Fruit fly (Drosophila melanogaster) whole organism, larva: ENCODE data around the gene Doa.

Experiments
- noc ChIP-seq: fragments of 200-800 bp; sonication (Bioruptor generic); optimal IDR thresholded peaks from 3 replicates; lab custom pipeline; 2019; ENCODE audit warnings: missing biosample characterization, mild to moderate bottlenecking, missing genetic modification characterization, moderate library complexity

The Doa gene

dm6 chr3R:28851966-28852377 lies 35.9 kb upstream of the Doa start:
- no peak for TF ChIP-seq noc (tag; lab: Kevin White, UChicago)

dm6 chr3R:28856140-28856539 lies 31.7 kb upstream of the Doa start:
- no peak for TF ChIP-seq noc (tag; lab: Kevin White, UChicago)

dm6 chr3R:28856829-28857228 lies 31.0 kb upstream of the Doa start:
- TF ChIP-seq noc (tag; lab: Kevin White, UChicago) = no peak

DNA sequence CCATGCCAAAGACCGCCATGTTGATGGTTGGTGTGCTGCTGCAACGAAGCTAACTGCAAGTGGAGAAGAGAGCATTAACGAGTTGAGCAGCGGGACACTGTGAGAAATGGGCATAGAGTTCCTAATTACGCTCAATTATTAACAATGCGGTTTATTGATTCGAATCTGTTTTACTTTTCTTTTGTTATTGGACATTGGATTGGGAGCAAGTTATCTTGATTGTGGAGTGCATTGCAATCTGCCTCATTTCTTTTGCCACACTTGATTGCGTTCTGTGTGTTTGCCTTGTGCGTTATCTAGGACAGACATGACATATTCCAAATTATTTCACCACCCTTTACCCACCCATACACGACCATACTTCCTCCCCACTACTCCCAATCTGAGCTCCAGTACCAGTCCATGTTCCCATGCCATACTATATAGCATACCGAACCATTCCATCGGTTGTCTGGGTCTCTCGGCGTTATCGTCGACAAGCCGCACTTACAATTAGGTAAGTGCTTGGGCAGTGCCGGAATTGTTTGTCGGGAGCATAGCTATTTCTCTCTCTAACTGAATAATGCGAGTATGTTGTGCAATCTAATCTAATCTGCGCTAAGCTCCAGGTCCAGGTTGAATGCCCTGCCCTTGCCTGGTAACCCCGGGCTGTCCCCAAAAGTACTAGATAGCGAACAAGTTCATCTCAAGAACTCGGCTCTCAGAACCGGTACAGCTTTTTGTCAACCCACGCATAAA lies 30.4 kb upstream of the Doa start:
- no peak for TF ChIP-seq noc (tag; lab: Kevin White, UChicago)

DNA sequence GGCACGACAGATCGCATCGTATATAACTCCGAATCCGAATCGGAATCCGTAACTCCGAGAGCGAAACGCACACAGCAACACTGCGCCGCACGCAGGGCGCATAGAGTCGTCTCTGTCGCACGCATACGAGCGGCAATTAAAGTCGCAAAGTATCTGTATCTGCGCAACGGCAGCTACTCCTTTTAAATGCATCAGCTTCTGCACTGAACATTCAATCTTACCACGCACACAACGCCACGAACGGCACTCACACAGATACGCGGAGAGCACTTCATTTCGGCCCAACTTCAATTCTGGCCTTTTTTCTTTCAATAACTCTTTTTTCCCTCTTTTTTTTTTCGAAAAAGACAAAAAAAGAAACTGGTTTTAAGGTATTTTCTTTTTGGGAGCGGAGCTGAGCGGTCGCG lies 29.6 kb upstream of the Doa start:
- TF ChIP-seq noc (tag; lab: Kevin White, UChicago) = no peak

DNA sequence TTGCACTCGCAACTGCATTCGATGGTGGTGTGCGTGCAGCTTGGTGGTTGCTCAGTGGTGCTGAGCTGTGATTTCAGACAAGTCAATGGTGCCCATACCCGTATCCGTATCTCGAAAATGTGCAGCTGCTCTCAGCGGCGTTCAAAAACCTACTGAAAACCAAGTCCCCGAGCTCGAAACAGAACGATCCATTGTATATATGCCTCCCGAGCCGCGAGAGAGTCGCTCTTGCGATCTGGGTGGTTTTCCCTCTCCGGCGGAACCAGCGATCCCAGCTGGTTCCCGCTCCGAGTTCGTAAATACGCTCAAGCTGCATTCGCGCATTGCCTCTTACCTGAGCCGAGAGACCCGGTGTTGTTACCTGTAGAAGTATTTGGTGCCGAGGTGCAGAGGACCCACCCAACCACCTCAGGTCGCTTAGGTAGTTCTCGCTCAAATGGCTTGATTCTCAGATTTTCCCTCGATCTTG lies 28.8 kb upstream of the Doa start, which contains the start of gene Inx3:
Gene Inx3 (minus strand): TSS at position 440 of the 469 bp plus-strand sequence.
- TF ChIP-seq noc (tag; lab: Kevin White, UChicago) = no peak

dm6 chr3R:28860582-28860981 lies 27.3 kb upstream of the Doa start:
- no peak for TF ChIP-seq noc (tag; lab: Kevin White, UChicago)

DNA sequence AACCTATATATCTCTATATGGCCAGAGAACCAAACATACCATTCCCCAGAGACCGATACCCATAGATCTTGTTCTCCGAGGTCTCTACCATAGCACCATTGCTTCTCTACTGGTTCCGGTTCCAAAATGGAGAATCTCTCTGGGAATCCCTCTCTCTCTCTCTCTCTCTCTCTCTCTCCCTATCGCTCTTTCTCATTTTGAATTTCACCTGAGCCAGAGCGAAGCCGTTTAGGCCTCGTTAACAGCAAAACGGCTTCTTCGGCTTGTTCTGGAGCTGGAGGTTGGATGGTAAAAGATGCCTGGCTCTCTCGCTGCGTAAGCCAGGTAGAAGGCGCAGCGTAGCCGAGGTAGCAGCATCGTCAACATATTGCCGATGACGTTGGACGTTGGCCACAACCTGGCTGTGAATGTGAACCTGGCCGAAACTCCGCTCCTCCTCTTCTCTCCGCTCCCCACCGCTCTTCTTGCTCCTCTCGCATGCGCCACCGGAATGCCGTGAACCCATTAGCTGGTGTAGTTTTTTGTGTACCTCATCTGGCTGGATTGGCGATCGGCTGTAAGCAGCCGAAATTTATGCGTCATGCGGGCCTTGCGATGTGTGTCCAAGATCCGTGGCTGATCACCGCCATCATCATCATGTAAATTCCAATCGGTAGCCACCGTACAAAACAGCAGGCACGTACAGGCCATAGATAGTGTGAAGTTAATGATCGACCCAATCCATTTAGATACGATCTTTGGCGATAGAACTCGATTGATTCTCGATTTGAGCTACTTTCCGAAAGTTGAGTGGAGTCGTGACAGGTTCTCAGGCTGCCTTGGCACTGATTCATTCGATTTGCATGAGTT lies 26.3 kb upstream of the Doa start:
- no peak for TF ChIP-seq noc (tag; lab: Kevin White, UChicago)

DNA sequence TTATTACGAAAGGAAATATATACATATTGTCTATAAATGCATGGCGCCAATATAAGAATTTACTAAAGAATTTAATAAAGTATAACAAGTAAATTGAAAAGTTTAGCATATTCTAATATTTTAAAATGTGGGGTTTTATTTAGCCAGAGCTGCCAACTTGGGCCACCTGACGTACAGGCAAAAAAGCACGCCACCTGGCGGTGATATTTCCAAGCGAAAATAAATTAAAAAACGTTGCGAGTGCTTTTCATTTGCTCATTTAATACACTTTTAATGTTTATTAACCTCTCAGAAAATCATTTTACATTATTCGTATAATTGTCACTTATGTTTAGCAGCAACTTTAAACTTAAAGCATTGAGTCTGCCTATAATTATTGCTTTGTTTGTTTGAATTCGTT lies 17.5 kb upstream of the Doa start:
- no peak for TF ChIP-seq noc (tag; lab: Kevin White, UChicago)

DNA sequence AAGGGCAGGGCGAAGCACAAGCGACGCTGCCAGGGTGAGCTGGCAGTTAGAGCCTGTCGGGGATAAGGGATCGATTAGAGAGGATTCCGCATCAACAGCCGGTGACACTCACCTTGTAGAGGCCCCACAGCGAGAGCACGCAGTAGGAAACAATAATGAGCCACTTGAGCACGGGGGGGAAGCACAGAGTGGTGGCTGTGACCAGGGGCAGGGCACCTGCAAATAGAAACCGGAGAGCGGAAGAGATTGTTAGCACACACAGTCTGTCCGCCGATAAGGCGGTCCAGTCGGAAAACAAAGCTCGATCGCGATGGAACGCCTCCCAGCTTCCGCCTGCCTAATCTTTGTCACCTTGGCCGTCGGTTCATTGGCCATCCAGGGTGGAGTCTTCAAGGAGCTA lies 15.3 kb upstream of the Doa start, which contains the start of gene Nepl17:
Gene Nepl17 (plus strand): TSS at position 301 of the 400 bp plus-strand sequence.
- TF ChIP-seq noc (tag; lab: Kevin White, UChicago) = no peak

- no peak for TF ChIP-seq noc (tag; lab: Kevin White, UChicago)
Measured at dm6 chr3R:28875345-28875744, 12.5 kb upstream of the Doa start, which contains the start of gene Nepl18. Gene Nepl18, plus strand, starts transcription at chr3R:28875621.

dm6 chr3R:28880066-28880842 lies 7.6 kb upstream of the Doa start, which contains the start of the genes Nepl19 and Nepl20:
Gene Nepl19, minus strand, starts transcription at chr3R:28880122.
Gene Nepl20, plus strand, starts transcription at chr3R:28880792.
- TF ChIP-seq noc (tag; lab: Kevin White, UChicago) = peak; percentile 93

- TF ChIP-seq noc (tag; lab: Kevin White, UChicago) = peak; percentile 34
Measured at dm6 chr3R:28883434-28883833, 4.4 kb upstream of the Doa start, which contains the start of gene Nepl21. Gene Nepl21, plus strand, starts transcription at chr3R:28883693.

DNA sequence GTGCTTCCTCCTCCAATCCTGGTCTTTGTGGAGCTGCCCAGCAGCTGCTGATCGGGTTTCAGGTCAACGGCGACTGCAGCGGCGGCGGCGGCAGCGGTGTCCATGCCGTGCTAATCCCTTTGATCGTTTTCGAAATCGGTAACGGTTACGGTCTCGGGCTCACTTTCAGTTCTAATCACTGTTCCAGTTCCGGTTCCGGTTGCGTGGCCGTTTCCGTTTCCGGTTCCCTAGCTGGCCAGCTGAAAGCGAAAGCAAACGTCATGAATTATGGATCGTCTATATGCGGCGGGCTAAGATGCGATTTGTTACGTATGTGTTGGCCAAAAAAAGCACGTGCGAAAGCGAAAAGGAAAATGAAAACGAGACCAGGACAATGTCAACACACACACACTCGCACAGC lies 1.1 kb upstream of the Doa start:
- TF ChIP-seq noc (tag; lab: Kevin White, UChicago) = no peak
